Worm (Caenorhabditis elegans): ENCODE results near the gene srw-79.

- TF ChIP-seq dao-5 (tag; optimal IDR thresholded peaks at IDR 0.05) (no peak), him-1 (tag; optimal IDR thresholded peaks at IDR 0.05) (no peak), W03F9.2 (tag; optimal IDR thresholded peaks at IDR 0.05) (no peak)
These were observed 6.1 kb downstream of the srw-79 start, which contains the start of gene irld-51 for ce11 chrII:2952629-2953028.

Data from whole organism, L4/young adult.